Fruit fly (Drosophila melanogaster) whole organism, pupa: ENCODE data around the gene CG4691.

Experiments used
- CG12605 ChIP-seq: fragments of 200-800 bp; sonication (Bioruptor generic); IDR thresholded peaks from 2 replicates; pipeline ENCODE4 v1.3.6; 2022; ENCODE audit warnings: missing biosample characterization, missing genetic modification characterization
- CG13204 ChIP-seq: fragments of 200-800 bp; sonication (Bioruptor generic); optimal IDR thresholded peaks from 2 replicates; lab custom pipeline; 2018; ENCODE audit warnings: missing biosample characterization, mild to moderate bottlenecking, missing genetic modification characterization, moderate library complexity
- CG14655 ChIP-seq: fragments of 200-800 bp; sonication (Bioruptor generic); optimal IDR thresholded peaks from 3 replicates; lab custom pipeline; 2017; ENCODE audit warnings: mild to moderate bottlenecking, missing biosample characterization, missing genetic modification reagents, missing genetic modification characterization
- CG15710 ChIP-seq: fragments of 200-800 bp; sonication (Bioruptor generic); optimal IDR thresholded peaks from 2 replicates; lab custom pipeline; 2018; ENCODE audit warnings: missing biosample characterization, mild to moderate bottlenecking, missing genetic modification characterization, moderate library complexity
- CG17806 ChIP-seq: fragments of 200-800 bp; sonication (Bioruptor generic); optimal IDR thresholded peaks from 2 replicates; lab custom pipeline; 2018; ENCODE audit warnings: missing biosample characterization, mild to moderate bottlenecking, missing genetic modification characterization, moderate library complexity
- CG32121 ChIP-seq: fragments of 200-800 bp; sonication (Bioruptor generic); IDR thresholded peaks from 2 replicates; pipeline ENCODE4 v1.3.6; 2022; ENCODE audit warnings: missing biosample characterization, missing genetic modification characterization
- CG34367 ChIP-seq: fragments of 200-800 bp; sonication (Bioruptor generic); optimal IDR thresholded peaks from 2 replicates; lab custom pipeline; 2018; ENCODE audit warnings: missing biosample characterization, mild to moderate bottlenecking, missing genetic modification characterization
- CG4496 ChIP-seq: fragments of 200-800 bp; sonication (Bioruptor generic); IDR thresholded peaks from 3 replicates; pipeline ENCODE4 v1.3.6; 2022; ENCODE audit warnings: missing biosample characterization, missing genetic modification characterization
- CG8159 ChIP-seq: fragments of 200-800 bp; sonication (Bioruptor generic); optimal IDR thresholded peaks from 3 replicates; lab custom pipeline; 2018; ENCODE audit warnings: missing biosample characterization, mild to moderate bottlenecking, missing genetic modification characterization, moderate library complexity
- CG8301 ChIP-seq: fragments of 200-800 bp; sonication (Bioruptor generic); optimal IDR thresholded peaks from 2 replicates; lab custom pipeline; 2018; ENCODE audit warnings: missing biosample characterization, mild to moderate bottlenecking, missing genetic modification characterization
- CG9948 ChIP-seq: fragments of 200-800 bp; sonication (Bioruptor generic); optimal IDR thresholded peaks from 2 replicates; lab custom pipeline; 2018; ENCODE audit warnings: missing biosample characterization, mild to moderate bottlenecking, missing genetic modification characterization, moderate library complexity
- D1 ChIP-seq: fragments of 200-800 bp; sonication (Bioruptor generic); optimal IDR thresholded peaks from 2 replicates; lab custom pipeline; 2018; ENCODE audit warnings: missing biosample characterization, mild to moderate bottlenecking, missing genetic modification characterization, moderate library complexity
- EcR ChIP-seq: fragments of 200-800 bp; sonication (Bioruptor generic); optimal IDR thresholded peaks from 3 replicates; lab custom pipeline; 2019; ENCODE audit warnings: missing biosample characterization, missing genetic modification characterization, mild to moderate bottlenecking, moderate library complexity, missing genetic modification reagents
- Ets98B ChIP-seq: fragments of 200-800 bp; sonication (Bioruptor generic); IDR thresholded peaks from 2 replicates; pipeline ENCODE4 v1.3.6; 2022; ENCODE audit warnings: missing biosample characterization, missing genetic modification characterization
- Pif1A ChIP-seq: fragments of 200-800 bp; sonication (Bioruptor generic); optimal IDR thresholded peaks from 3 replicates; lab custom pipeline; 2016; ENCODE audit warnings: missing biosample characterization, missing genetic modification characterization
- Pif1B ChIP-seq: fragments of 200-800 bp; sonication (Bioruptor generic); optimal IDR thresholded peaks from 3 replicates; lab custom pipeline; 2016; ENCODE audit warnings: missing biosample characterization, missing genetic modification characterization
- Snoo ChIP-seq: fragments of 200-800 bp; sonication (Bioruptor generic); optimal IDR thresholded peaks from 3 replicates; lab custom pipeline; 2017; ENCODE audit warnings: missing biosample characterization, mild to moderate bottlenecking, missing genetic modification characterization, inconsistent platforms
- fd96Ca ChIP-seq: fragments of 200-800 bp; sonication (Bioruptor generic); IDR thresholded peaks from 3 replicates; pipeline ENCODE4 v1.3.6; 2022; ENCODE audit warnings: missing biosample characterization, missing genetic modification characterization
- gl ChIP-seq: fragments of 200-800 bp; sonication (Bioruptor generic); optimal IDR thresholded peaks from 2 replicates; lab custom pipeline; 2018; ENCODE audit warnings: missing biosample characterization, mild to moderate bottlenecking, missing genetic modification characterization
- rn ChIP-seq: fragments of 200-800 bp; sonication (Bioruptor generic); IDR thresholded peaks from 2 replicates; pipeline ENCODE4 v1.3.6; 2022; ENCODE audit warnings: missing biosample characterization, missing genetic modification characterization

CG4691 gene

dm6 chr2L:14743337-14743736 lies 17.2 kb upstream of the CG4691 start:
- no peak for TF ChIP-seq CG13204 (GFP tag; lab: Kevin White, UChicago)
- no peak for TF ChIP-seq CG9948
- TF ChIP-seq CG17806 (tag; lab: Kevin White, UChicago): no peak
- TF ChIP-seq rn (GFP tag; lab: Robert Waterston, UW): no peak
- no peak for TF ChIP-seq Snoo
- no peak for TF ChIP-seq CG12605 (GFP tag; lab: Robert Waterston, UW)
- TF ChIP-seq CG4496: no peak
- TF ChIP-seq CG15710 (tag; lab: Kevin White, UChicago): no peak
- no peak for TF ChIP-seq Ets98B (GFP tag; lab: Robert Waterston, UW)
- TF ChIP-seq CG34367: no peak
- no peak for TF ChIP-seq fd96Ca
- no peak for TF ChIP-seq CG8301
- TF ChIP-seq gl (tag; lab: Kevin White, UChicago): no peak
- TF ChIP-seq CG8159: no peak
- TF ChIP-seq D1 (tag; lab: Kevin White, UChicago): no peak
- TF ChIP-seq EcR (GFP tag; lab: Kevin White, UChicago): no peak
- no peak for TF ChIP-seq Pif1B (GFP tag; lab: Kevin White, UChicago)
- no peak for TF ChIP-seq CG14655 (GFP tag; lab: Kevin White, UChicago)
- no peak for TF ChIP-seq CG32121 (GFP tag; lab: Robert Waterston, UW)

- TF ChIP-seq CG32121 (GFP tag; lab: Robert Waterston, UW) (no peak), rn (GFP tag; lab: Robert Waterston, UW) (no peak), Ets98B (GFP tag; lab: Robert Waterston, UW) (no peak), CG13204 (GFP tag; lab: Kevin White, UChicago) (no peak), D1 (tag; lab: Kevin White, UChicago) (no peak), CG8301 (no peak), gl (tag; lab: Kevin White, UChicago) (no peak), CG17806 (tag; lab: Kevin White, UChicago) (no peak), Pif1B (GFP tag; lab: Kevin White, UChicago) (no peak), CG15710 (tag; lab: Kevin White, UChicago) (no peak), Snoo (no peak), CG4496 (no peak), CG9948 (no peak), CG14655 (GFP tag; lab: Kevin White, UChicago) (no peak), EcR (GFP tag; lab: Kevin White, UChicago) (no peak), CG8159 (no peak), CG12605 (GFP tag; lab: Robert Waterston, UW) (no peak), fd96Ca (no peak), CG34367 (no peak)
Observed at dm6 chr2L:14744121-14744520, 16.4 kb upstream of the CG4691 start, which contains the start of gene CG42681. Gene CG42681 (plus strand): TSS chr2L:14744421.

dm6 chr2L:14745068-14745467 lies 15.5 kb upstream of the CG4691 start, which contains the start of gene CG42587:
Gene CG42587 (minus strand): TSS chr2L:14745210.
- TF ChIP-seq Pif1A (GFP tag; lab: Kevin White, UChicago) (no peak), CG32121 (GFP tag; lab: Robert Waterston, UW) (no peak), Ets98B (GFP tag; lab: Robert Waterston, UW) (no peak), CG8301 (no peak), CG13204 (GFP tag; lab: Kevin White, UChicago) (no peak), CG34367 (no peak), fd96Ca (no peak), CG14655 (GFP tag; lab: Kevin White, UChicago) (no peak), EcR (GFP tag; lab: Kevin White, UChicago) (no peak), CG17806 (tag; lab: Kevin White, UChicago) (no peak), gl (tag; lab: Kevin White, UChicago) (no peak), Pif1B (GFP tag; lab: Kevin White, UChicago) (no peak)

- TF ChIP-seq Pif1A (GFP tag; lab: Kevin White, UChicago) (no peak), CG34367 (no peak), rn (GFP tag; lab: Robert Waterston, UW) (no peak), CG8159 (no peak), CG4496 (no peak), gl (tag; lab: Kevin White, UChicago) (no peak), CG12605 (GFP tag; lab: Robert Waterston, UW) (no peak), Pif1B (GFP tag; lab: Kevin White, UChicago) (no peak), CG9948 (no peak), CG17806 (tag; lab: Kevin White, UChicago) (no peak), D1 (tag; lab: Kevin White, UChicago) (no peak), CG14655 (GFP tag; lab: Kevin White, UChicago) (no peak), Ets98B (GFP tag; lab: Robert Waterston, UW) (no peak), CG15710 (tag; lab: Kevin White, UChicago) (no peak), Snoo (no peak), CG32121 (GFP tag; lab: Robert Waterston, UW) (no peak), CG8301 (no peak)
Observed at dm6 chr2L:14746068-14746467, 14.5 kb upstream of the CG4691 start.

- TF ChIP-seq Ets98B (GFP tag; lab: Robert Waterston, UW) (no peak), EcR (GFP tag; lab: Kevin White, UChicago) (no peak), CG8301 (no peak), CG12605 (GFP tag; lab: Robert Waterston, UW) (no peak), gl (tag; lab: Kevin White, UChicago) (no peak)
Observed at dm6 chr2L:14762465-14762864, 1.9 kb downstream of the CG4691 start, which contains the start of gene CSN1a. Gene CSN1a (plus strand): TSS chr2L:14762765.

- no peak for TF ChIP-seq Ets98B (GFP tag; lab: Robert Waterston, UW)
- no peak for TF ChIP-seq Pif1B (GFP tag; lab: Kevin White, UChicago)
- no peak for TF ChIP-seq CG8159
- no peak for TF ChIP-seq CG32121 (GFP tag; lab: Robert Waterston, UW)
- TF ChIP-seq Pif1A (GFP tag; lab: Kevin White, UChicago): no peak
- no peak for TF ChIP-seq CG34367
- TF ChIP-seq CG12605 (GFP tag; lab: Robert Waterston, UW): no peak
- TF ChIP-seq fd96Ca: no peak
- TF ChIP-seq CG4496: no peak
- TF ChIP-seq EcR (GFP tag; lab: Kevin White, UChicago): no peak
- TF ChIP-seq CG8301: no peak
Observed at dm6 chr2L:14765608-14766007, 5.0 kb downstream of the CG4691 start, which contains the start of gene CG4701. Gene CG4701 (plus strand): TSS chr2L:14765908.
